Worm (Caenorhabditis elegans) whole organism, young adult: ENCODE measurements around the gene sre-8.

Experiments used
- B0261.1 ChIP-seq: sonication (generic microtip); optimal IDR thresholded peaks from 2 replicates; lab custom pipeline; 2016; ENCODE audit warnings: mild to moderate bottlenecking, missing genetic modification characterization, moderate library complexity, missing compliant biosample characterization
- B0336.3 ChIP-seq: fragments of 200-800 bp; sonication (Bioruptor generic); IDR thresholded peaks from 2 replicates; pipeline ENCODE4 v1.3.6; 2022; ENCODE audit warnings: missing genetic modification characterization, missing compliant biosample characterization
- C06A6.2 ChIP-seq: fragments of 200-800 bp; sonication (Bioruptor generic); conservative IDR thresholded peaks from 2 replicates; pipeline ENCODE4 v1.3.6; 2022; ENCODE audit warnings: missing genetic modification characterization, missing compliant biosample characterization
- C17E4.6 ChIP-seq: fragments of 200-800 bp; sonication (Bioruptor generic); IDR thresholded peaks from 2 replicates; pipeline ENCODE4 v1.3.6; 2022; ENCODE audit warnings: missing genetic modification reagents, missing genetic modification characterization, missing compliant biosample characterization
- D2030.7 ChIP-seq: fragments of 200-800 bp; sonication (Bioruptor generic); IDR thresholded peaks from 2 replicates; pipeline ENCODE4 v1.3.6; 2022; ENCODE audit warnings: missing genetic modification reagents, missing genetic modification characterization, missing compliant biosample characterization
- F10E7.11 ChIP-seq: sonication (generic microtip); optimal IDR thresholded peaks from 2 replicates; lab custom pipeline; 2017; ENCODE audit warnings: mild to moderate bottlenecking, missing genetic modification characterization, moderate library complexity, missing compliant biosample characterization
- F33H1.4 ChIP-seq: fragments of 200-800 bp; sonication (Bioruptor generic); IDR thresholded peaks from 2 replicates; pipeline ENCODE4 v1.3.6; 2022; ENCODE audit warnings: missing genetic modification reagents, missing genetic modification characterization, missing compliant biosample characterization
- F39B2.1 ChIP-seq: fragments of 200-800 bp; sonication (Bioruptor generic); IDR thresholded peaks from 2 replicates; pipeline ENCODE4 v1.3.6; 2022; ENCODE audit warnings: missing genetic modification reagents, missing genetic modification characterization, missing compliant biosample characterization
- F55B11.4 ChIP-seq: sonication (generic microtip); optimal IDR thresholded peaks from 2 replicates; lab custom pipeline; 2016; ENCODE audit warnings: missing compliant biosample characterization, missing genetic modification characterization, borderline replicate concordance; ENCODE audit not compliant: insufficient read depth
- F57A8.1 ChIP-seq: fragments of 200-800 bp; sonication (Bioruptor generic); optimal IDR thresholded peaks from 2 replicates; lab custom pipeline; 2018; ENCODE audit warnings: mild to moderate bottlenecking, missing genetic modification characterization, moderate library complexity, missing compliant biosample characterization
- T07F8.4 ChIP-seq: sonication (generic microtip); optimal IDR thresholded peaks from 2 replicates; lab custom pipeline; 2016; ENCODE audit warnings: mild to moderate bottlenecking, missing genetic modification characterization, moderate library complexity, missing compliant biosample characterization
- Y79H2A.3 ChIP-seq: fragments of 200-800 bp; sonication (Bioruptor generic); conservative IDR thresholded peaks from 2 replicates; pipeline ENCODE4 v1.3.6; 2022; ENCODE audit warnings: missing genetic modification reagents, missing genetic modification characterization, missing compliant biosample characterization
- Y95B8A.8 ChIP-seq: fragments of 200-800 bp; sonication (Bioruptor generic); IDR thresholded peaks from 2 replicates; pipeline ENCODE4 v1.3.6; 2022; ENCODE audit warnings: missing genetic modification reagents, missing genetic modification characterization, missing compliant biosample characterization
- akir-1 ChIP-seq: fragments of 200-800 bp; sonication (Bioruptor generic); optimal IDR thresholded peaks from 2 replicates; lab custom pipeline; 2018; ENCODE audit warnings: mild to moderate bottlenecking, missing genetic modification characterization, moderate library complexity, missing compliant biosample characterization
- ama-1 ChIP-seq, 3 experiments: fragments of 150-350 bp in 1 of 3; sonication (generic microtip) in 2 of 3; optimal IDR thresholded peaks; 2 replicates each; lab custom pipeline; 2014 to 2018; ENCODE audit warnings: missing biosample characterization in 2 of 3, missing genetic modification characterization in 2 of 3, missing genetic modification reagents in 2 of 3
- attf-3 ChIP-seq: fragments of 200-800 bp; sonication (Bioruptor generic); conservative IDR thresholded peaks from 2 replicates; pipeline ENCODE4 v1.3.6; 2022; ENCODE audit warnings: missing genetic modification reagents, missing genetic modification characterization, missing compliant biosample characterization
- attf-5 ChIP-seq: fragments of 200-800 bp; sonication (Bioruptor generic); optimal IDR thresholded peaks from 2 replicates; lab custom pipeline; 2018; ENCODE audit warnings: mild to moderate bottlenecking, missing genetic modification characterization, missing compliant biosample characterization
- bed-1 ChIP-seq: fragments of 200-800 bp; sonication (Bioruptor generic); IDR thresholded peaks from 2 replicates; pipeline ENCODE4 v1.3.6; 2022; ENCODE audit warnings: missing genetic modification reagents, missing genetic modification characterization, missing compliant biosample characterization
- bed-2 ChIP-seq: fragments of 200-800 bp; sonication (Bioruptor generic); IDR thresholded peaks from 2 replicates; pipeline ENCODE4 v1.3.6; 2022; ENCODE audit warnings: missing genetic modification reagents, missing genetic modification characterization, missing compliant biosample characterization
- ccch-3 ChIP-seq: fragments of 200-800 bp; sonication (Bioruptor generic); optimal IDR thresholded peaks from 2 replicates; lab custom pipeline; 2018; ENCODE audit warnings: mild to moderate bottlenecking, missing genetic modification characterization, missing compliant biosample characterization
- cebp-1 ChIP-seq, 2 experiments: fragments of 200-800 bp in 1 of 2; sonication (Bioruptor generic) in 1 of 2; sonication (generic microtip) in 1 of 2; IDR thresholded peaks in 1 of 2; optimal IDR thresholded peaks in 1 of 2; 2 replicates each; pipeline versions ENCODE4 v1.3.6 to Lab custom; 2017 to 2022; ENCODE audit warnings: missing compliant biosample characterization in 2 of 2, missing genetic modification characterization in 2 of 2, mild to moderate bottlenecking in 1 of 2, missing genetic modification reagents in 1 of 2, moderate library complexity in 1 of 2
- ceh-27 ChIP-seq: fragments of 200-800 bp; sonication (Bioruptor generic); optimal IDR thresholded peaks from 2 replicates; lab custom pipeline; 2018; ENCODE audit warnings: mild to moderate bottlenecking, missing genetic modification characterization, moderate library complexity, missing compliant biosample characterization
- ceh-40 ChIP-seq: fragments of 200-800 bp; sonication (Bioruptor generic); IDR thresholded peaks from 2 replicates; pipeline ENCODE4 v1.3.6; 2022; ENCODE audit warnings: missing genetic modification characterization, missing compliant biosample characterization
- ceh-91 ChIP-seq: fragments of 200-800 bp; sonication (Bioruptor generic); IDR thresholded peaks from 2 replicates; pipeline ENCODE4 v1.3.6; 2022; ENCODE audit warnings: missing genetic modification reagents, missing genetic modification characterization, missing compliant biosample characterization
- chd-7 ChIP-seq: sonication (generic microtip); optimal IDR thresholded peaks from 2 replicates; lab custom pipeline; 2016; ENCODE audit warnings: mild to moderate bottlenecking, missing genetic modification characterization, moderate library complexity, missing compliant biosample characterization
- dox-1 ChIP-seq: fragments of 200-800 bp; sonication (Bioruptor generic); IDR thresholded peaks from 2 replicates; pipeline ENCODE4 v1.3.6; 2022; ENCODE audit warnings: missing genetic modification reagents, missing genetic modification characterization, missing compliant biosample characterization
- efl-1 ChIP-seq: fragments of 150-350 bp; optimal IDR thresholded peaks from 2 replicates; lab custom pipeline; 2014; ENCODE audit warnings: missing biosample characterization, missing genetic modification reagents, missing genetic modification characterization
- egl-18 ChIP-seq: fragments of 200-800 bp; sonication (Bioruptor generic); IDR thresholded peaks from 2 replicates; pipeline ENCODE4 v1.3.6; 2022; ENCODE audit warnings: missing genetic modification reagents, missing genetic modification characterization, missing compliant biosample characterization
- hmg-1.2 ChIP-seq: fragments of 200-800 bp; sonication (Bioruptor generic); IDR thresholded peaks from 2 replicates; pipeline ENCODE4 v1.3.6; 2022; ENCODE audit warnings: missing genetic modification reagents, missing genetic modification characterization, missing compliant biosample characterization
- let-526 ChIP-seq: fragments of 200-800 bp; sonication (Bioruptor generic); IDR thresholded peaks from 2 replicates; pipeline ENCODE4 v1.3.6; 2022; ENCODE audit warnings: missing genetic modification reagents, missing genetic modification characterization, missing compliant biosample characterization
- lin-40 ChIP-seq: sonication (generic microtip); optimal IDR thresholded peaks from 2 replicates; lab custom pipeline; 2016; ENCODE audit warnings: missing genetic modification characterization, mild to moderate bottlenecking, missing compliant biosample characterization, missing genotype, missing genetic modification reagents
- mel-28 ChIP-seq: sonication (generic microtip); optimal IDR thresholded peaks from 2 replicates; lab custom pipeline; 2016; ENCODE audit warnings: borderline replicate concordance, mild to moderate bottlenecking, missing genetic modification characterization, missing compliant biosample characterization
- nfya-2 ChIP-seq: fragments of 200-800 bp; sonication (Bioruptor generic); IDR thresholded peaks from 2 replicates; pipeline ENCODE4 v1.3.6; 2022; ENCODE audit warnings: missing genetic modification reagents, missing genetic modification characterization, missing compliant biosample characterization
- nfyb-1 ChIP-seq: fragments of 200-800 bp; sonication (Bioruptor generic); IDR thresholded peaks from 2 replicates; pipeline ENCODE4 v1.3.6; 2022; ENCODE audit warnings: missing genetic modification reagents, missing genetic modification characterization, missing compliant biosample characterization
- nhr-120 ChIP-seq: fragments of 200-800 bp; sonication (Bioruptor generic); IDR thresholded peaks from 2 replicates; pipeline ENCODE4 v1.3.6; 2022; ENCODE audit warnings: missing genetic modification characterization, missing compliant biosample characterization
- nhr-27 ChIP-seq: fragments of 200-800 bp; sonication (Bioruptor generic); optimal IDR thresholded peaks from 2 replicates; lab custom pipeline; 2018; ENCODE audit warnings: mild to moderate bottlenecking, missing genetic modification characterization, moderate library complexity, missing compliant biosample characterization
- nhr-80 ChIP-seq: sonication (generic microtip); optimal IDR thresholded peaks from 2 replicates; lab custom pipeline; 2016; ENCODE audit warnings: missing genetic modification characterization, missing compliant biosample characterization
- pbrm-1 ChIP-seq: fragments of 200-800 bp; sonication (Bioruptor generic); IDR thresholded peaks from 2 replicates; pipeline ENCODE4 v1.3.6; 2022; ENCODE audit warnings: missing genetic modification reagents, missing genetic modification characterization, missing compliant biosample characterization
- pha-4 ChIP-seq: fragments of 150-350 bp; sonication (generic microtip); optimal IDR thresholded peaks from 2 replicates; lab custom pipeline; 2014; ENCODE audit warnings: missing biosample characterization, missing genetic modification reagents, missing genetic modification characterization
- sptf-2 ChIP-seq: fragments of 200-800 bp; sonication (Bioruptor generic); optimal IDR thresholded peaks from 2 replicates; lab custom pipeline; 2018; ENCODE audit warnings: mild to moderate bottlenecking, missing genetic modification characterization, missing compliant biosample characterization
- tbp1 ChIP-seq: fragments of 200-800 bp; sonication (Bioruptor generic); optimal IDR thresholded peaks from 2 replicates; lab custom pipeline; 2018; ENCODE audit warnings: mild to moderate bottlenecking, missing genetic modification characterization, missing compliant biosample characterization
- zfh-2 ChIP-seq: fragments of 200-800 bp; sonication (Bioruptor generic); conservative IDR thresholded peaks from 2 replicates; pipeline ENCODE4 v1.3.6; 2022; ENCODE audit warnings: missing genetic modification reagents, missing genetic modification characterization, missing compliant biosample characterization
- zim-3 ChIP-seq: sonication (generic microtip); optimal IDR thresholded peaks from 2 replicates; lab custom pipeline; 2017; ENCODE audit warnings: mild to moderate bottlenecking, missing genetic modification characterization, moderate library complexity, missing compliant biosample characterization
- ztf-18 ChIP-seq: sonication (generic microtip); optimal IDR thresholded peaks from 2 replicates; lab custom pipeline; 2016; ENCODE audit warnings: missing genotype, mild to moderate bottlenecking, missing genetic modification characterization, missing compliant biosample characterization
- ztf-22 ChIP-seq: fragments of 200-800 bp; sonication (Bioruptor generic); optimal IDR thresholded peaks from 2 replicates; lab custom pipeline; 2018; ENCODE audit warnings: mild to moderate bottlenecking, missing genetic modification characterization, moderate library complexity, missing compliant biosample characterization
- ztf-25 ChIP-seq: fragments of 200-800 bp; sonication (Bioruptor generic); IDR thresholded peaks from 2 replicates; pipeline ENCODE4 v1.3.6; 2022; ENCODE audit warnings: missing genetic modification reagents, missing genetic modification characterization, missing compliant biosample characterization
- ztf-6 ChIP-seq: fragments of 200-800 bp; sonication (Bioruptor generic); IDR thresholded peaks from 2 replicates; pipeline ENCODE4 v1.3.6; 2022; ENCODE audit warnings: missing genetic modification reagents, missing genetic modification characterization, missing compliant biosample characterization

Gene sre-8

DNA sequence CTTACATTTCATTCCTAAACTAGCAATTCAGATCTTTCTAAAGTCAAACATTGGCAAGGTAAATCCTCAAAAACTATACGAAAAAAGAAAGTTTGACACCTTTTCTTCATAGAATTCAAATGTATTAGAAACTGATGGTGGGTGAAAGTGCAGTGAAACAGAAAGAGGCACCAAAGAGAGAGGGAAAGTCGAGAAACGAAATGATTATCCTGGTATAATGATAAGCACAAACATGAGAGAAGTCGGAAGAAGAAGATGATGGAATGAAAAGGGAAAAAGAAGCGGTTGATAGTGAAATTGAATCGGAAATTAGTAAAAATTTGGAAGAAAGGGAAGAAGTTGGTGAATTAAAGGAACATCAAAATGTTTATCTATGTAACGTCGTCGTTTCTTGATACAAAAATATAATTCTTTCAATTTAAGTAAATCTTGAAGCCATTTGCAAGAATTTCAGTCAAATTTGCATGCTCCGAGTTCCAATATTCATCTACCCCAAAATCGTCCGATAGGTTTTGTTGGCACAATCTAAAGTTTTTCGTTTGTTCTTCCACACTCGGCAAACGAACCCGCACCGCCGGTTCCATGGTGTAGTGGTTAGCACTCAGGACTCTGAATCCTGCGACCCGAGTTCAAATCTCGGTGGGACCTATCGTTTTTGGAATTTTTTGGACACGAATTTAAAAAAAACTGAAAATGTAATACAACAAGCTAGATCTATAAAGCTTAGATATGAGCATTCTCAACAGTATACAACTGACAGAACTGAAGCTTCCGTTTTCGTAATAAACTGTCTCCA lies 25.9 kb upstream of the sre-8 start (continued):
- no peak for TF ChIP-seq ceh-27 (GFP tag; lab: Kevin White, UChicago)
- peak; percentile 69 for TF ChIP-seq B0261.1 (tag; lab: Kevin White, UChicago)
- TF ChIP-seq egl-18 (GFP tag; lab: Robert Waterston, UW): no peak
- TF ChIP-seq C06A6.2 (GFP tag; lab: Robert Waterston, UW): no peak
- no peak for TF ChIP-seq F10E7.11 (tag; lab: Kevin White, UChicago)
- TF ChIP-seq akir-1 (GFP tag; lab: Kevin White, UChicago): no peak
- no peak for TF ChIP-seq zfh-2 (GFP tag; lab: Robert Waterston, UW)
- peak; percentile 51; the same call in 1 of the 2 replicates for TF ChIP-seq D2030.7 (GFP tag; lab: Robert Waterston, UW)
- no peak for TF ChIP-seq dox-1
- TF ChIP-seq Y79H2A.3 (GFP tag; lab: Robert Waterston, UW): no peak
- TF ChIP-seq ceh-91 (GFP tag; lab: Robert Waterston, UW): no peak
- no peak for TF ChIP-seq attf-5 (GFP tag; lab: Kevin White, UChicago)
- no peak for TF ChIP-seq F57A8.1
- TF ChIP-seq pha-4 (tag; lab: Kevin White, UChicago): no peak
- 0 out of 2 replicates have a peak, but pooled peaks have one; percentile 37 for TF ChIP-seq ztf-25 (GFP tag; lab: Robert Waterston, UW)
- no peak for TF ChIP-seq F55B11.4 (tag; lab: Kevin White, UChicago)
- no peak for TF ChIP-seq nhr-27 (tag; lab: Kevin White, UChicago)
- TF ChIP-seq chd-7: peak; percentile 1
- no peak for TF ChIP-seq ceh-40 (GFP tag; lab: Robert Waterston, UW)
- no peak for TF ChIP-seq F33H1.4 (GFP tag; lab: Robert Waterston, UW)
- no peak for TF ChIP-seq lin-40
- peak; percentile 61; the same call in 1 of the 2 replicates for TF ChIP-seq pbrm-1 (GFP tag; lab: Robert Waterston, UW)
- no peak for TF ChIP-seq sptf-2 (GFP tag; lab: Kevin White, UChicago)
- TF ChIP-seq nfya-2 (GFP tag; lab: Robert Waterston, UW): no peak
- TF ChIP-seq B0336.3: no peak
- TF ChIP-seq cebp-1 (GFP tag; IDR thresholded peaks at IDR 0.05; lab: Robert Waterston, UW): no peak
- TF ChIP-seq cebp-1 (tag; optimal IDR thresholded peaks at IDR 0.05; lab: Kevin White, UChicago): no peak
- TF ChIP-seq nhr-80: no peak
- no peak for TF ChIP-seq efl-1 (GFP tag; lab: Kevin White, UChicago)
- TF ChIP-seq T07F8.4 (tag; lab: Kevin White, UChicago): no peak
- no peak for TF ChIP-seq ztf-6 (GFP tag; lab: Robert Waterston, UW)
- TF ChIP-seq attf-3 (GFP tag; lab: Robert Waterston, UW): no peak
- no peak for TF ChIP-seq let-526 (GFP tag; lab: Robert Waterston, UW)
- TF ChIP-seq tbp1: peak; percentile 88
- peak; percentile 31 for TF ChIP-seq ztf-18 (tag; lab: Kevin White, UChicago)
- TF ChIP-seq mel-28 (tag; lab: Kevin White, UChicago): no peak
- peak; percentile 25; the same call in 1 of the 2 replicates for TF ChIP-seq hmg-1.2 (GFP tag; lab: Robert Waterston, UW)
- TF ChIP-seq ztf-22 (GFP tag; lab: Kevin White, UChicago): no peak
- no peak for TF ChIP-seq nfyb-1 (GFP tag; lab: Robert Waterston, UW)
- no peak for TF ChIP-seq zim-3
- no peak for TF ChIP-seq C17E4.6
- no peak for TF ChIP-seq nhr-120 (GFP tag; lab: Robert Waterston, UW)
- TF ChIP-seq ama-1 (optimal IDR thresholded peaks at IDR 0.05; lab: Kevin White, UChicago): no peak
- TF ChIP-seq ama-1 (GFP tag; optimal IDR thresholded peaks at IDR 0.05; lab: Kevin White, UChicago): no peak
- TF ChIP-seq bed-2 (GFP tag; lab: Robert Waterston, UW): no peak
- TF ChIP-seq bed-1 (GFP tag; lab: Robert Waterston, UW): no peak
- no peak for TF ChIP-seq Y95B8A.8
- TF ChIP-seq ccch-3 (GFP tag; lab: Kevin White, UChicago): no peak
- no peak for TF ChIP-seq F39B2.1
